Worm (Caenorhabditis elegans) whole organism, L1 larva: Measurements from ENCODE around the gene Y69H2.3.

Source experiments
- C16A3.4 ChIP-seq: fragments of 150-350 bp; optimal IDR thresholded peaks from 2 replicates; lab custom pipeline; 2014; ENCODE audit warnings: missing biosample characterization, missing genetic modification characterization
- C34B4.2 ChIP-seq: sonication (generic microtip); optimal IDR thresholded peaks from 2 replicates; lab custom pipeline; 2017; ENCODE audit warnings: mild to moderate bottlenecking, missing genetic modification characterization, missing compliant biosample characterization
- ceh-90 ChIP-seq: sonication (generic microtip); optimal IDR thresholded peaks from 2 replicates; lab custom pipeline; 2016; ENCODE audit warnings: missing genetic modification characterization, missing compliant biosample characterization
- ces-1 ChIP-seq: fragments of 150-350 bp; optimal IDR thresholded peaks from 2 replicates; lab custom pipeline; 2014; ENCODE audit warnings: missing biosample characterization, missing genetic modification reagents, missing genetic modification characterization
- dpl-1 ChIP-seq, 3 experiments: fragments of 150-350 bp in 2 of 3; sonication (generic microtip) in 1 of 3; optimal IDR thresholded peaks; 2 replicates each; lab custom pipeline; 2014 to 2017; ENCODE audit warnings: missing biosample characterization in 3 of 3, missing genetic modification characterization in 3 of 3, missing genetic modification reagents in 3 of 3
- efl-1 ChIP-seq, 4 experiments: fragments of 150-350 bp; optimal IDR thresholded peaks in 3 of 4; peaks in 1 of 4; 1 replicate in 1 of 4; 2 replicates in 3 of 4; lab custom pipeline; 2014; ENCODE audit warnings: missing biosample characterization in 2 of 4, missing genetic modification characterization in 2 of 4, missing genetic modification reagents in 2 of 4
- egl-27 ChIP-seq, 2 experiments: fragments of 150-350 bp in 1 of 2; sonication (generic microtip); optimal IDR thresholded peaks; 3 replicates each; lab custom pipeline; 2017 to 2018; ENCODE audit warnings: missing biosample characterization in 2 of 2, missing genetic modification characterization in 2 of 2, missing genetic modification reagents in 2 of 2
- ets-5 ChIP-seq: fragments of 200-800 bp; sonication (Bioruptor generic); IDR thresholded peaks from 2 replicates; pipeline ENCODE4 v1.3.6; 2022; ENCODE audit warnings: missing genetic modification characterization, missing compliant biosample characterization
- fkh-10 ChIP-seq: sonication (generic microtip); optimal IDR thresholded peaks from 2 replicates; lab custom pipeline; 2017; ENCODE audit warnings: missing biosample characterization, missing genetic modification reagents, missing genetic modification characterization
- fkh-4 ChIP-seq: sonication (generic microtip); optimal IDR thresholded peaks from 2 replicates; lab custom pipeline; 2016; ENCODE audit warnings: missing compliant biosample characterization, missing genetic modification characterization, borderline replicate concordance
- grh-1 ChIP-seq: fragments of 200-800 bp; sonication (Bioruptor generic); IDR thresholded peaks from 2 replicates; pipeline ENCODE4 v1.3.6; 2022; ENCODE audit warnings: missing genetic modification reagents, missing genetic modification characterization, missing compliant biosample characterization
- hlh-4 ChIP-seq: sonication (generic microtip); optimal IDR thresholded peaks from 2 replicates; lab custom pipeline; 2016; ENCODE audit warnings: mild to moderate bottlenecking, missing genetic modification characterization, missing compliant biosample characterization
- lin-13 ChIP-seq: fragments of 150-350 bp; optimal IDR thresholded peaks from 2 replicates; lab custom pipeline; 2014; ENCODE audit warnings: missing biosample characterization, missing genetic modification reagents, missing genetic modification characterization
- lin-15B ChIP-seq: fragments of 150-350 bp; sonication (generic microtip); optimal IDR thresholded peaks from 3 replicates; lab custom pipeline; 2014; ENCODE audit warnings: missing biosample characterization, missing genetic modification characterization
- lsy-2 ChIP-seq, 2 experiments: fragments of 150-350 bp; optimal IDR thresholded peaks; 2 replicates each; lab custom pipeline; 2014; ENCODE audit warnings: missing biosample characterization in 2 of 2, missing genetic modification characterization in 2 of 2
- mab-9 ChIP-seq: fragments of 200-800 bp; sonication (Bioruptor generic); IDR thresholded peaks from 2 replicates; pipeline ENCODE4 v1.3.6; 2022; ENCODE audit warnings: missing genetic modification reagents, missing genetic modification characterization, missing compliant biosample characterization
- mef-2 ChIP-seq: fragments of 150-350 bp; optimal IDR thresholded peaks from 2 replicates; lab custom pipeline; 2014; ENCODE audit warnings: missing biosample characterization, missing genetic modification characterization
- nhr-12 ChIP-seq: sonication (generic microtip); optimal IDR thresholded peaks from 2 replicates; lab custom pipeline; 2017; ENCODE audit warnings: missing biosample characterization, missing genetic modification characterization
- nhr-19 ChIP-seq: fragments of 200-800 bp; sonication (Bioruptor generic); conservative IDR thresholded peaks from 2 replicates; pipeline ENCODE4 v1.3.6; 2022; ENCODE audit warnings: missing genetic modification characterization, missing compliant biosample characterization
- nhr-20 ChIP-seq: sonication (generic microtip); optimal IDR thresholded peaks from 2 replicates; lab custom pipeline; 2016; ENCODE audit warnings: mild to moderate bottlenecking, missing genetic modification characterization, missing compliant biosample characterization
- nhr-47 ChIP-seq: sonication (generic microtip); optimal IDR thresholded peaks from 2 replicates; lab custom pipeline; 2016; ENCODE audit warnings: mild to moderate bottlenecking, missing genetic modification characterization, moderate library complexity, missing compliant biosample characterization
- nhr-71 ChIP-seq: sonication (generic microtip); optimal IDR thresholded peaks from 2 replicates; lab custom pipeline; 2016; ENCODE audit warnings: mild to moderate bottlenecking, missing genetic modification characterization, moderate library complexity, missing compliant biosample characterization
- nhr-84 ChIP-seq: sonication (generic microtip); optimal IDR thresholded peaks from 2 replicates; lab custom pipeline; 2017; ENCODE audit warnings: missing biosample characterization, missing genetic modification characterization
- pag-3 ChIP-seq: sonication (generic microtip); optimal IDR thresholded peaks from 2 replicates; lab custom pipeline; 2017; ENCODE audit warnings: missing genetic modification characterization, mild to moderate bottlenecking, missing compliant biosample characterization, antibody characterized with exemption, borderline replicate concordance; ENCODE audit not compliant: insufficient read depth
- pqm-1 ChIP-seq: sonication (generic microtip); optimal IDR thresholded peaks from 3 replicates; lab custom pipeline; 2017; ENCODE audit warnings: missing biosample characterization, missing genetic modification characterization
- skn-1 ChIP-seq: fragments of 150-350 bp; optimal IDR thresholded peaks from 2 replicates; lab custom pipeline; 2014; ENCODE audit warnings: missing biosample characterization, missing genetic modification characterization
- snu-23 ChIP-seq: sonication (generic microtip); optimal IDR thresholded peaks from 2 replicates; lab custom pipeline; 2016; ENCODE audit warnings: missing genetic modification characterization, missing compliant biosample characterization
- swsn-7 ChIP-seq: sonication (generic microtip); optimal IDR thresholded peaks from 2 replicates; lab custom pipeline; 2016; ENCODE audit warnings: missing genetic modification characterization, missing compliant biosample characterization
- unc-30 ChIP-seq: sonication (generic microtip); optimal IDR thresholded peaks from 2 replicates; lab custom pipeline; 2017; ENCODE audit warnings: missing biosample characterization, missing genetic modification characterization
- vab-15 ChIP-seq: sonication (generic microtip); optimal IDR thresholded peaks from 2 replicates; lab custom pipeline; 2017; ENCODE audit warnings: missing genotype, mild to moderate bottlenecking, missing genetic modification characterization, missing compliant biosample characterization
- xbp-1 ChIP-seq: sonication (generic microtip); optimal IDR thresholded peaks from 2 replicates; lab custom pipeline; 2016; ENCODE audit warnings: missing genetic modification characterization, missing compliant biosample characterization

Gene Y69H2.3

ce11 chrV:18710045-18710490, 46.1 kb upstream of the Y69H2.3 start (continued):
- TF ChIP-seq C16A3.4: no peak
- TF ChIP-seq nhr-47 (tag; lab: Kevin White, UChicago): peak; percentile 90
- no peak for TF ChIP-seq nhr-71 (tag; lab: Kevin White, UChicago)
- no peak for TF ChIP-seq lin-13 (GFP tag; lab: Kevin White, UChicago)

ce11 chrV:18709203-18709860, 45.4 kb upstream of the Y69H2.3 start, which contains the start of gene Y17D7C.6:
Gene Y17D7C.6, plus strand, starts transcription at chrV:18709810.
- TF ChIP-seq pag-3 (tag; lab: Kevin White, UChicago) (no peak), nhr-19 (GFP tag; lab: Robert Waterston, UW) (no peak), nhr-20 (no peak), lsy-2 (tag; optimal IDR thresholded peaks at IDR 0.05; lab: Kevin White, UChicago) (no peak), vab-15 (no peak), egl-27 (tag; optimal IDR thresholded peaks at IDR 0.05; lab: Kevin White, UChicago) (no peak), mef-2 (tag; lab: Kevin White, UChicago) (no peak), C34B4.2 (tag; lab: Kevin White, UChicago) (no peak), nhr-84 (no peak), snu-23 (GFP tag; lab: Kevin White, UChicago) (no peak), swsn-7 (no peak), lin-15B (tag; lab: Kevin White, UChicago) (no peak), dpl-1 (GFP tag; optimal IDR thresholded peaks at IDR 0.05; lab: Kevin White, UChicago) (no peak), pqm-1 (tag; lab: Kevin White, UChicago) (no peak), ceh-90 (tag; lab: Kevin White, UChicago) (no peak), unc-30 (tag; lab: Kevin White, UChicago) (no peak), skn-1 (tag; lab: Kevin White, UChicago) (no peak), fkh-4 (no peak), hlh-4 (no peak), nhr-12 (tag; lab: Kevin White, UChicago) (no peak)

- TF ChIP-seq ets-5 (GFP tag; lab: Robert Waterston, UW) (0 out of 2 replicates have a peak, but pooled peaks have one; percentile 78), grh-1 (GFP tag; lab: Robert Waterston, UW) (peak; percentile 43; the same call in 1 of the 2 replicates), fkh-10 (no peak), dpl-1 (GFP tag; optimal IDR thresholded peaks at IDR 0.05; lab: Kevin White, UChicago) (no peak), nhr-84 (no peak), egl-27 (tag; optimal IDR thresholded peaks at IDR 0.05; lab: Kevin White, UChicago) (no peak), vab-15 (no peak), ceh-90 (tag; lab: Kevin White, UChicago) (no peak), C16A3.4 (no peak), ces-1 (GFP tag; lab: Kevin White, UChicago) (no peak), mab-9 (GFP tag; lab: Robert Waterston, UW) (no peak), xbp-1 (no peak)
These were observed 44.1 kb upstream of the Y69H2.3 start for ce11 chrV:18708015-18708414.

- TF ChIP-seq mef-2 (tag; lab: Kevin White, UChicago): no peak
- TF ChIP-seq efl-1 (optimal IDR thresholded peaks at IDR 0.05; lab: Kevin White, UChicago): no peak
- TF ChIP-seq efl-1 (GFP tag; optimal IDR thresholded peaks at IDR 0.05 in 1 of 2; lab: Kevin White, UChicago): peak in 1 of 2 experiments; percentile 86
These were observed 42.2 kb upstream of the Y69H2.3 start, which contains the start of gene Y17D7C.1 for ce11 chrV:18706063-18706620. Gene Y17D7C.1, plus strand, starts transcription at chrV:18706570.
